Fruit fly (Drosophila melanogaster) whole organism, adult: ENCODE data around the gene LysS.

Source experiments
- CG11617 ChIP-seq: fragments of 200-800 bp; sonication (Bioruptor generic); optimal IDR thresholded peaks from 2 replicates; lab custom pipeline; 2017; ENCODE audit warnings: mild to moderate bottlenecking, missing biosample characterization, missing genetic modification reagents, missing genetic modification characterization
- CG12768 ChIP-seq: fragments of 200-800 bp; sonication (Bioruptor generic); optimal IDR thresholded peaks from 2 replicates; lab custom pipeline; 2017; ENCODE audit warnings: missing biosample characterization, missing genetic modification characterization, mild to moderate bottlenecking, moderate library complexity, missing genetic modification reagents
- CG14711 ChIP-seq: fragments of 200-800 bp; sonication (Bioruptor generic); optimal IDR thresholded peaks from 2 replicates; lab custom pipeline; 2018; ENCODE audit warnings: missing biosample characterization, mild to moderate bottlenecking, missing genetic modification characterization, moderate library complexity
- CG1620 ChIP-seq: fragments of 200-800 bp; sonication (Bioruptor generic); optimal IDR thresholded peaks from 2 replicates; lab custom pipeline; 2016; ENCODE audit warnings: missing biosample characterization, missing genetic modification characterization
- CG33017 ChIP-seq: fragments of 200-800 bp; sonication (Bioruptor generic); optimal IDR thresholded peaks from 2 replicates; lab custom pipeline; 2018; ENCODE audit warnings: missing biosample characterization, mild to moderate bottlenecking, missing genetic modification characterization, moderate library complexity
- CG5204 ChIP-seq: fragments of 200-800 bp; sonication (Bioruptor generic); optimal IDR thresholded peaks from 2 replicates; lab custom pipeline; 2016; ENCODE audit warnings: missing biosample characterization, missing genetic modification characterization
- CG7045 ChIP-seq: fragments of 200-800 bp; sonication (Bioruptor generic); optimal IDR thresholded peaks from 2 replicates; lab custom pipeline; 2017; ENCODE audit warnings: missing biosample characterization, mild to moderate bottlenecking, missing genetic modification characterization
- CG7101 ChIP-seq: fragments of 200-800 bp; sonication (Bioruptor generic); optimal IDR thresholded peaks from 2 replicates; lab custom pipeline; 2018; ENCODE audit warnings: missing biosample characterization, mild to moderate bottlenecking, missing genetic modification characterization, moderate library complexity
- Clk ChIP-seq: fragments of 200-800 bp; sonication (Bioruptor generic); optimal IDR thresholded peaks from 2 replicates; lab custom pipeline; 2017; ENCODE audit warnings: missing biosample characterization, missing genetic modification characterization
- Crg-1 ChIP-seq: fragments of 200-800 bp; sonication (Bioruptor generic); optimal IDR thresholded peaks from 2 replicates; lab custom pipeline; 2016; ENCODE audit warnings: missing biosample characterization, missing genetic modification characterization
- Hr96 ChIP-seq: fragments of 200-800 bp; sonication (Bioruptor generic); optimal IDR thresholded peaks from 2 replicates; lab custom pipeline; 2016; ENCODE audit warnings: missing biosample characterization, missing genetic modification characterization
- Mnt ChIP-seq: fragments of 200-800 bp; sonication (Bioruptor generic); optimal IDR thresholded peaks from 2 replicates; lab custom pipeline; 2016; ENCODE audit warnings: missing biosample characterization, mild to moderate bottlenecking, missing genetic modification characterization
- bab1 ChIP-seq: fragments of 200-800 bp; sonication (Bioruptor generic); optimal IDR thresholded peaks from 3 replicates; lab custom pipeline; 2019; ENCODE audit warnings: missing biosample characterization, mild to moderate bottlenecking, missing genetic modification characterization, moderate library complexity
- cic ChIP-seq: fragments of 200-800 bp; sonication (Bioruptor generic); optimal IDR thresholded peaks from 2 replicates; lab custom pipeline; 2017; ENCODE audit warnings: missing biosample characterization, mild to moderate bottlenecking, missing genetic modification characterization, moderate library complexity
- cnc ChIP-seq, 2 experiments: fragments of >200 bp; optimal IDR thresholded peaks; 2 replicates each; lab custom pipeline; 2017
- kay ChIP-seq: fragments of 200-800 bp; sonication (Bioruptor generic); peaks from one replicate; lab custom pipeline; 2016; ENCODE audit warnings: missing biosample characterization, missing genetic modification characterization, borderline replicate concordance
- ovo ChIP-seq: fragments of 200-800 bp; sonication (Bioruptor generic); optimal IDR thresholded peaks from 2 replicates; lab custom pipeline; 2016; ENCODE audit warnings: missing biosample characterization, missing genetic modification characterization
- pad ChIP-seq: fragments of 200-800 bp; sonication (Bioruptor generic); optimal IDR thresholded peaks from 3 replicates; lab custom pipeline; 2017; ENCODE audit warnings: missing biosample characterization, missing genetic modification characterization, mild to moderate bottlenecking, moderate library complexity, missing genetic modification reagents
- tj ChIP-seq: fragments of 200-800 bp; sonication (Bioruptor generic); optimal IDR thresholded peaks from 3 replicates; lab custom pipeline; 2017; ENCODE audit warnings: missing biosample characterization, mild to moderate bottlenecking, missing genetic modification characterization, moderate library complexity
- toe ChIP-seq: fragments of 200-800 bp; sonication (Bioruptor generic); optimal IDR thresholded peaks from 2 replicates; lab custom pipeline; 2016; ENCODE audit warnings: missing biosample characterization, missing genetic modification characterization

The LysS gene

DNA sequence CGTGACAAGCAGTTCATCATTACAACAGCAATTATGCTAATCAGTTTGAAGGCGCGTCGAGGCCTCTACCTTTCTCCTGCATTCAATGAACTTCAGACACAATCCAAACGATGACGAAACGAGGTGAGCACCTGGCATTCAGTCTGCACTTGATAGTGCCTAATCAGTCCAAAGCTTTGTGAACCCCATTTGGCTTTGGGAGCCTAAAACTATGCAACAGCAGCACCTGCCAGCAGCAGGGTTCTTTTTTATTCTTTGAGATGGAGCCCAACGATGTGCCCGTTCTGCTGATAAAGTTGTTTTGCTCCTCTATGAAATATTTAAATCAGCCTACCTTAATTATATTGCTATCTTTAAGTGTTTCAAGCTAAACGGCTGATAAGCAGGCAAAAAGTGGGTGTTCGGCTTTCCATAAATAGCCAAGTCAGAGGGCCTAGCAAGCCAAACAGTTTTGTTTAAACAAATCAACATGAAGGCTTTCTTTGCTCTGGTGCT, at the start of gene LysS:
LysS (plus strand) TSS at position 445 of the 495 bp plus-strand sequence.
- TF ChIP-seq ovo (no peak), CG1620 (GFP tag; lab: Kevin White, UChicago) (no peak), bab1 (GFP tag; lab: Kevin White, UChicago) (no peak), CG7045 (GFP tag; lab: Kevin White, UChicago) (no peak)

DNA sequence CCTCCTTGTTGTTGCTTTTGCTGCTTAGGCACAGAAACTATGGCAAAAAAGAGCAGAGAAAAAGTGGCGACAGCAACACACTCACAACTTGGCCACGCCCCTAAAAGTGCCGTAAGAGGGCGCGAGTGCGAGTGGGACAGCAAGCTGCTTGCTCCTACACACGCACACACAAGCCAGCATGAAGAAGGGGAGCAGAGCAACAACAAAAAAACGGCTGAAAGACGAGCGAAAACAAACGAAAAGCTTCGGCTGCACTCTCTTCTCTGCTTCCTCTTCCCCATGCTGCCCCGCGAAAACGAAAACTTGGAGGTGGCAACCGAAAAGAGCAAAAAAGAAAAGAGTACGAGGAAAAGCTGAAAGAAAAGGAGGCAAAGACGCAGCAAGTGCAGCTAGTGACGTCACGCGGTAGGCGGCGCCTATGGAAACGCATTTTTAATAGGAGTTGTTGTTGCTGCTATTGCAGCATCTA, 49.4 kb upstream of the LysS start:
- TF ChIP-seq pad (GFP tag; lab: Kevin White, UChicago) = peak; percentile 97
- no peak for TF ChIP-seq bab1 (GFP tag; lab: Kevin White, UChicago)
- no peak for TF ChIP-seq cic
- no peak for TF ChIP-seq Hr96
- no peak for TF ChIP-seq CG33017 (tag; lab: Kevin White, UChicago)
- no peak for TF ChIP-seq CG5204 (GFP tag; lab: Kevin White, UChicago)
- no peak for TF ChIP-seq CG7045 (GFP tag; lab: Kevin White, UChicago)
- peak; percentile 10 for TF ChIP-seq tj
- no peak for TF ChIP-seq ovo
- TF ChIP-seq CG11617 = peak; percentile 1
- TF ChIP-seq toe (GFP tag; lab: Kevin White, UChicago) = no peak

DNA sequence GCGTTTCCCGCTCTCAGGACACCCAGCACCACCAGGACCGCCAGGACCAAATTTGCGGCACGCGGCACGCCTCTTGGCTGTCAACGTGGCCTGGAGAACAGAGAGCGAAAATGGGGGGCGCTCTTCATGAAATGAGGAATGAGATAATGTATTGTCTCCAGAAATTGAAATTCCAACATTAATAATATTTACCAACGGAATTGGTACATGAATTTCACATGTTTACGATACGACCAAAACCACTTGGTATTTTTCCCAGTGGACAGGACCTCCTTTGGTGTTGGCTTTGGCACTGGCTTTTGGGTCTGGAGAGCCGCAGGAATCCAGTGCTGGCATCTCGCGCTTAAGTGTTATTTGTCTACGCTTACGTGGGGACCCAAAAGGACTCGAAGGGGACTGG, 44.1 kb upstream of the LysS start:
- TF ChIP-seq toe (GFP tag; lab: Kevin White, UChicago) (no peak), CG33017 (tag; lab: Kevin White, UChicago) (no peak), cic (no peak), CG5204 (GFP tag; lab: Kevin White, UChicago) (no peak), CG14711 (tag; lab: Kevin White, UChicago) (no peak), Mnt (GFP tag; lab: Kevin White, UChicago) (no peak), CG1620 (GFP tag; lab: Kevin White, UChicago) (no peak), Hr96 (no peak), bab1 (GFP tag; lab: Kevin White, UChicago) (no peak), CG12768 (no peak), Crg-1 (GFP tag; lab: Kevin White, UChicago) (no peak), Clk (GFP tag; lab: Kevin White, UChicago) (no peak), CG11617 (no peak), CG7045 (GFP tag; lab: Kevin White, UChicago) (no peak), pad (GFP tag; lab: Kevin White, UChicago) (no peak)

DNA sequence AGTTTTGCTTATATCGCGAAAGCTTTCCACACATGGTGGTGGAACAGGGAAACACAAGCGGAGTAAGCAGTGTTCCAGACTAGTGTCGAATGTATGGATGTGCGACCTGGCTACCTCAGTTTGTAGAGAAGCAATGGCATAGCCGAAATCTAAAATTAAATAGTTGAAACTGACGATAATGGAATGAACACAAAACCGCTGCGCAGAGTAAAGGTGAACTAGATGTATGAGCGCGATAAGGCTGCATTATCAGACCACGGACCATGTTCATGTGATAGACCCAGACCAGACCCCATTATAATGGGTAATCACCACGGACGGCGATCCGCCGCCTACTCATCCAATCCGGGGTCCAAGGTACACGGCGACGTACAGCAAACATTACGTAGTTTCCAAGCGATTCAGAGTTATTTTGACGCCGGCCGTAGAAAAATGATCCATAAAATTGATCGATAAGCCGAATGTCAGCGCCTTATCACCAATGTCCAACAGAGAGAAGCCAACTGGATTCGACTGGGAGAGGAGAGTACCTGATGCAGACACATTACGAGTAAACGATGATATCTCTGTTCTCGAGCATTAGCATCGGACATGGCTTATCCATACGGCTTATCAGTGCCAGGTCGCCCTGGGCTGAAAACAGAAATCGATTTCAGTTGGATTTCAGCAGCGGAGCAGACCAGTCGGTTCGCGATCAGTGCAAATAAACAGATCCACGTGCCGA, 38.4 kb upstream of the LysS start, which contains the start of gene CG13912:
CG13912 (plus strand) TSS at position 653 of the 724 bp plus-strand sequence.
- TF ChIP-seq toe (GFP tag; lab: Kevin White, UChicago) (no peak), Clk (GFP tag; lab: Kevin White, UChicago) (no peak), Hr96 (peak; percentile 36), CG33017 (tag; lab: Kevin White, UChicago) (peak; percentile 12), CG7101 (tag; lab: Kevin White, UChicago) (peak; percentile 3), ovo (no peak), CG11617 (no peak), CG12768 (peak; percentile 59), CG5204 (GFP tag; lab: Kevin White, UChicago) (no peak), tj (peak; percentile 10), Mnt (GFP tag; lab: Kevin White, UChicago) (peak; percentile 87), Crg-1 (GFP tag; lab: Kevin White, UChicago) (no peak), CG7045 (GFP tag; lab: Kevin White, UChicago) (no peak), kay (GFP tag; lab: Kevin White, UChicago) (peak; percentile 93), cic (peak; percentile 53), pad (GFP tag; lab: Kevin White, UChicago) (no peak), bab1 (GFP tag; lab: Kevin White, UChicago) (no peak), CG1620 (GFP tag; lab: Kevin White, UChicago) (no peak), cnc (optimal IDR thresholded peaks at IDR 0.05; lab: Kevin White, UChicago) (no peak), CG14711 (tag; lab: Kevin White, UChicago) (no peak)

DNA sequence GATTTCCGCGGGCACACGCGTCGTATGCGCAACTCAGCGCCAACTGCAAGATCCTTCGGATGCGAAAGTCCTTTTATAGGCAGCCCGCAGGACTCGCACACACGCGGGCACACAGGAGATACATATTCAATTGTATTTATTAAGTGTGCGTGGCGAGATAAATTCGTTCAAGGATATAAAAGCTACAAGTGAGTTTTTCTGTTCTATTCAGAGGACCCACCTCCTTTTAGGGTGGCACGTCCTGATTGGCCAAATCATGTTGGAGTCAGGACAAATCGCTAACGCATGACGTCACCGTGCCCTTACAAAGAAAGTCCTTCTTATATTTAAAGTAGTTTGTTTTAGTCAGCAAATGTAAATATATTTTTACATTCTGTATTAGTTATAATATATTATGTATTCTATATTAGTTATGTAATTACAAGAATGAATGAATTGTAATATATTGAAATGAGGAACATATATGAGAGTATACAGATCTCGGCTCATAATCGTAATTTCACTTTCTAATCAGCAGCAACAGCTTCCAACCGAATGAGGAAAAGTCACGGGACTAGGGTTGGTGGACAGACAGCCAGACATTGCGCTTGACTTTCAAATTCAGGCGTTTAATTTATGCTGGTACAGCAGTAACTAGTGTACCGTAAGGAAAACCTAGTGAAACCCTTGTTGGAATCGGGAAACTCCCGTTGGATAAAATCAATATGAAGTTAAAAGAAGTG, 34.3 kb upstream of the LysS start, which contains the start of gene Trhn:
Trhn (minus strand) TSS at position 51 of the 722 bp plus-strand sequence.
- no peak for TF ChIP-seq CG7101 (tag; lab: Kevin White, UChicago)
- TF ChIP-seq Crg-1 (GFP tag; lab: Kevin White, UChicago) = no peak
- no peak for TF ChIP-seq Hr96
- TF ChIP-seq toe (GFP tag; lab: Kevin White, UChicago) = no peak
- no peak for TF ChIP-seq CG5204 (GFP tag; lab: Kevin White, UChicago)
- TF ChIP-seq Mnt (GFP tag; lab: Kevin White, UChicago) = no peak
- no peak for TF ChIP-seq CG1620 (GFP tag; lab: Kevin White, UChicago)
- TF ChIP-seq Clk (GFP tag; lab: Kevin White, UChicago) = no peak
- no peak for TF ChIP-seq CG11617
- no peak for TF ChIP-seq CG14711 (tag; lab: Kevin White, UChicago)
- no peak for TF ChIP-seq bab1 (GFP tag; lab: Kevin White, UChicago)
- no peak for TF ChIP-seq kay (GFP tag; lab: Kevin White, UChicago)
- TF ChIP-seq cic = no peak
- no peak for TF ChIP-seq CG7045 (GFP tag; lab: Kevin White, UChicago)
- no peak for TF ChIP-seq pad (GFP tag; lab: Kevin White, UChicago)
